Worm (Caenorhabditis elegans): ENCODE measurements around the gene F19C6.5.
A peak's percentile ranks its signal among the peaks of the same experiment; 100 is the strongest.

F19C6.5 gene

DNA sequence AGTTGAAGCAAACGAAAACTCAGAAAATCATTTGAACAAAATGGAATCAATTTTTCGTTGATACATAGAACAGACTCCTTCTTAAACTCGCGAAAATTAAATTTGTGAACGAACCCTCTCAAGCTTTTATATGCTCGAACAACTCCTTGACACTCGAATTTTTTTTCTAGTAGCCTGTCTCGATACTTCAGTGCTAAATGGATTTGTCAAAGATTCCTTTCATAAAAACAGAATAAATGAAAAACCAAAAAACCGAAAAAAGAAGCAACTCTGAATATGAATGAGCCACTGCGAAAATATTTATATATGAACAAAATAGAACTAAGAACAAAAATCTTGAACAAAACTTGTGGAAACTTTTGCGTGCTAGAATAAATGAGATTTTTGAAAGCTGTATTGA, 25.2 kb upstream of the F19C6.5 start:
- TF ChIP-seq dox-1 (GFP tag; IDR thresholded peaks at IDR 0.05): no peak
- no peak for TF ChIP-seq madf-8 (GFP tag; conservative IDR thresholded peaks at IDR 0.05)
- no peak for TF ChIP-seq tbp1 (GFP tag; optimal IDR thresholded peaks at IDR 0.05)
- no peak for TF ChIP-seq aptf-3 (GFP tag; IDR thresholded peaks at IDR 0.05)
- no peak for TF ChIP-seq rec-8 (tag; optimal IDR thresholded peaks at IDR 0.05)
- TF ChIP-seq cebp-2 (GFP tag; IDR thresholded peaks at IDR 0.05): no peak
- no peak for TF ChIP-seq ztf-26 (tag; optimal IDR thresholded peaks at IDR 0.05)
- no peak for TF ChIP-seq gei-17 (GFP tag; optimal IDR thresholded peaks at IDR 0.05)
- no peak for TF ChIP-seq F57A8.1 (GFP tag; optimal IDR thresholded peaks at IDR 0.05)
- no peak for TF ChIP-seq egl-44 (GFP tag; IDR thresholded peaks at IDR 0.05)
- no peak for TF ChIP-seq tlf-1 (GFP tag; optimal IDR thresholded peaks at IDR 0.05)
- no peak for TF ChIP-seq F39B2.1 (GFP tag; IDR thresholded peaks at IDR 0.05)
- TF ChIP-seq lin-26 (GFP tag; IDR thresholded peaks at IDR 0.05): no peak
- TF ChIP-seq mxl-1 (tag; optimal IDR thresholded peaks at IDR 0.05): no peak
- TF ChIP-seq T07F8.4 (tag; optimal IDR thresholded peaks at IDR 0.05): no peak
- TF ChIP-seq ceh-100 (GFP tag; IDR thresholded peaks at IDR 0.05): no peak

ce11 chrX:10008664-10009063, 23.9 kb upstream of the F19C6.5 start, which contains the start of gene F19C6.3:
Gene F19C6.3 (minus strand): TSS chrX:10008764.
- TF ChIP-seq mel-28 (tag; optimal IDR thresholded peaks at IDR 0.05; ENCODE audit: borderline replicate concordance): no peak
- TF ChIP-seq die-1 (tag; optimal IDR thresholded peaks at IDR 0.05): no peak
- no peak for TF ChIP-seq F57A8.1 (GFP tag; optimal IDR thresholded peaks at IDR 0.05)
- TF ChIP-seq nfyb-1 (GFP tag; IDR thresholded peaks at IDR 0.05): no peak
- TF ChIP-seq nfya-1 (tag; optimal IDR thresholded peaks at IDR 0.05; ENCODE audit: borderline replicate concordance, insufficient read depth): no peak
- no peak for TF ChIP-seq aptf-2 (GFP tag; conservative IDR thresholded peaks at IDR 0.05)
- TF ChIP-seq F39B2.1 (GFP tag; IDR thresholded peaks at IDR 0.05): no peak
- no peak for TF ChIP-seq egrh-3 (GFP tag; IDR thresholded peaks at IDR 0.05)
- no peak for TF ChIP-seq unc-130 (GFP tag; optimal IDR thresholded peaks at IDR 0.05)
- no peak for TF ChIP-seq zim-3 (tag; optimal IDR thresholded peaks at IDR 0.05)
- no peak for TF ChIP-seq nhr-90 (tag; optimal IDR thresholded peaks at IDR 0.05)
- no peak for TF ChIP-seq somi-1 (GFP tag; optimal IDR thresholded peaks at IDR 0.05)
- TF ChIP-seq ztf-22 (GFP tag; optimal IDR thresholded peaks at IDR 0.05): no peak
- no peak for TF ChIP-seq madf-3 (GFP tag; IDR thresholded peaks at IDR 0.05)
- no peak for TF ChIP-seq let-526 (GFP tag; IDR thresholded peaks at IDR 0.05)
- TF ChIP-seq ets-4 (GFP tag; optimal IDR thresholded peaks at IDR 0.05): no peak
- TF ChIP-seq dpl-1 (GFP tag; optimal IDR thresholded peaks at IDR 0.05): no peak
- TF ChIP-seq K11D2.4 (GFP tag; IDR thresholded peaks at IDR 0.05): no peak

ce11 chrX:10000635-10001034, 15.9 kb upstream of the F19C6.5 start, which contains the start of gene F19C6.2:
Gene F19C6.2 (plus strand): TSS chrX:10000935.
- no peak for TF ChIP-seq unc-62 (GFP tag; optimal IDR thresholded peaks at IDR 0.05)
- TF ChIP-seq ceh-27 (GFP tag; optimal IDR thresholded peaks at IDR 0.05): no peak
- TF ChIP-seq sdz-38 (tag; optimal IDR thresholded peaks at IDR 0.05): no peak

DNA sequence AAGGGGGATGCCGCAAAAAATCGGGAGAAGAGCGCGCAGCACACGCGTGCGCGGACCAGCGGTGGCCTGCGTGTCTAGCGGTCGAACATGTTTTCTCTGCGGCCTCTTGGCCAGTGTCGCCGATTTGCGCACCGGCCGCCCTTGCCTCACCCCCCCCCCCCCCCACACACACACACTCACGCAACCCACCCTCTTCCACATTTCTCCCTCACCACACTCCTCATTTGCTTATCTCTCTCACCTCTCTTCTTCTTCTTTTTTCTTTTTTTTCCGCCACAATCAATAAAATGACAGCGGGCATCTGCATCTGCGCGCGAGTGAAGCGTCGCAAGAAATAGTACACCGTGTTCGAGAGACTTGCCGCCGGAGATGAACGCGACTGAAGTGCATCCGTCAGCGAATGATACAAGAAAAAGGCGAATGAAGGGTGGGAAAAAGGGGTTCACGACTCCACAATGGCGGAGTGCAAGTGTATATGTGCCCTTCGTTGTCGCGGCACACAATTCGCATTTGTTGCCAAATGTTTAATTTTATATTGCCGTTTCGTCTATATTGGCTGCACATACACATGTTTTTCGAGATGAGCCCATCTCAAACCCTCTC, 15.0 kb upstream of the F19C6.5 start:
- no peak for TF ChIP-seq mes-4 (tag; optimal IDR thresholded peaks at IDR 0.05)
- TF ChIP-seq zfh-2 (GFP tag; conservative IDR thresholded peaks at IDR 0.05): peak; percentile 100
- peak; percentile 99 for TF ChIP-seq egrh-3 (GFP tag; IDR thresholded peaks at IDR 0.05)
- peak; percentile 14 for TF ChIP-seq snpc-1.3 (tag; optimal IDR thresholded peaks at IDR 0.05; ENCODE audit: insufficient read depth)
- TF ChIP-seq C06A6.2 (GFP tag; conservative IDR thresholded peaks at IDR 0.05): peak; percentile 43; the same call in 1 of the 2 replicates
- no peak for TF ChIP-seq F39B2.1 (GFP tag; IDR thresholded peaks at IDR 0.05)
- TF ChIP-seq lin-40 (tag; optimal IDR thresholded peaks at IDR 0.05): peak; percentile 57
- TF ChIP-seq Y53G8AR.9 (GFP tag; conservative IDR thresholded peaks at IDR 0.05): no peak
- no peak for TF ChIP-seq Y67H2A.10 (GFP tag; conservative IDR thresholded peaks at IDR 0.05)
- TF ChIP-seq nhr-27 (tag; optimal IDR thresholded peaks at IDR 0.05): no peak
- peak; percentile 44 for TF ChIP-seq atf-7 (tag; optimal IDR thresholded peaks at IDR 0.05)
- TF ChIP-seq repo-1 (tag; optimal IDR thresholded peaks at IDR 0.05): peak; percentile 29
- TF ChIP-seq unc-130 (GFP tag; optimal IDR thresholded peaks at IDR 0.05): no peak
